Worm (Caenorhabditis elegans) whole organism, L3 larva: ENCODE results near the gene tufm-1.
"Not testable (repeated sequence)": the region's sequence is repeated elsewhere in the genome, so short reads cannot be mapped to it uniquely, and the experiment has no call there.

Experiments
- R02D3.7 ChIP-seq: fragments of 150-350 bp; optimal IDR thresholded peaks from 2 replicates; lab custom pipeline; 2014; ENCODE audit warnings: missing biosample characterization, missing genetic modification characterization
- ZK546.5 ChIP-seq: sonication (generic microtip); optimal IDR thresholded peaks from 2 replicates; lab custom pipeline; 2017; ENCODE audit warnings: missing biosample characterization, missing genetic modification characterization
- aly-2 ChIP-seq: fragments of 150-350 bp; optimal IDR thresholded peaks from 2 replicates; lab custom pipeline; 2014; ENCODE audit warnings: missing biosample characterization, missing genetic modification characterization
- ama-1 ChIP-seq: fragments of 150-350 bp; optimal IDR thresholded peaks from 2 replicates; lab custom pipeline; 2018
- ceh-16 ChIP-seq: sonication (generic microtip); optimal IDR thresholded peaks from 2 replicates; lab custom pipeline; 2017; ENCODE audit warnings: missing biosample characterization, missing genetic modification characterization
- ceh-28 ChIP-seq: fragments of 150-350 bp; optimal IDR thresholded peaks from 2 replicates; lab custom pipeline; 2014; ENCODE audit warnings: missing biosample characterization, missing genetic modification reagents, missing genetic modification characterization
- ceh-82 ChIP-seq: fragments of 150-350 bp; optimal IDR thresholded peaks from 2 replicates; lab custom pipeline; 2014; ENCODE audit warnings: missing biosample characterization, missing genetic modification characterization
- ceh-9 ChIP-seq: sonication (generic microtip); optimal IDR thresholded peaks from 2 replicates; lab custom pipeline; 2018; ENCODE audit warnings: missing biosample characterization, missing genetic modification characterization
- egl-5 ChIP-seq: fragments of 150-350 bp; optimal IDR thresholded peaks from 2 replicates; lab custom pipeline; 2017; ENCODE audit warnings: missing biosample characterization, missing genetic modification reagents, missing genetic modification characterization, inconsistent platforms
- elt-1 ChIP-seq: fragments of 150-350 bp; optimal IDR thresholded peaks from 2 replicates; lab custom pipeline; 2014; ENCODE audit warnings: missing biosample characterization, missing genetic modification characterization
- elt-2 ChIP-seq: sonication (generic microtip); optimal IDR thresholded peaks from 2 replicates; lab custom pipeline; 2016; ENCODE audit warnings: missing genetic modification reagents, mild to moderate bottlenecking, missing genetic modification characterization, missing compliant biosample characterization
- elt-3 ChIP-seq, 3 experiments: fragments of 150-350 bp in 1 of 3; sonication (generic microtip) in 2 of 3; optimal IDR thresholded peaks; 2 replicates in 2 of 3; 4 replicates in 1 of 3; lab custom pipeline; 2014 to 2017; ENCODE audit warnings: missing biosample characterization in 3 of 3, missing genetic modification characterization in 3 of 3
- eor-1 ChIP-seq, 2 experiments: fragments of 150-350 bp; optimal IDR thresholded peaks; 2 replicates each; lab custom pipeline; 2014 to 2018; ENCODE audit warnings: missing biosample characterization in 2 of 2, missing genetic modification characterization in 2 of 2
- fkh-10 ChIP-seq: sonication (generic microtip); optimal IDR thresholded peaks from 2 replicates; lab custom pipeline; 2017; ENCODE audit warnings: missing biosample characterization, missing genetic modification reagents, missing genetic modification characterization
- fkh-2 ChIP-seq: fragments of 150-350 bp; optimal IDR thresholded peaks from 2 replicates; lab custom pipeline; 2014; ENCODE audit warnings: missing biosample characterization, missing genetic modification reagents, missing genetic modification characterization
- fos-1 ChIP-seq: fragments of 150-350 bp; optimal IDR thresholded peaks from 2 replicates; lab custom pipeline; 2014; ENCODE audit warnings: missing biosample characterization, missing genetic modification characterization
- hmg-11 ChIP-seq: sonication (generic microtip); optimal IDR thresholded peaks from 2 replicates; lab custom pipeline; 2016; ENCODE audit warnings: missing genetic modification characterization, missing compliant biosample characterization
- jun-1 ChIP-seq: fragments of 150-350 bp; optimal IDR thresholded peaks from 2 replicates; lab custom pipeline; 2014; ENCODE audit warnings: missing biosample characterization, missing genetic modification reagents, missing genetic modification characterization
- lin-39 ChIP-seq: fragments of 150-350 bp; optimal IDR thresholded peaks from 2 replicates; lab custom pipeline; 2018; ENCODE audit warnings: missing biosample characterization, missing genetic modification reagents, missing genetic modification characterization
- lsy-12 ChIP-seq: sonication (generic microtip); optimal IDR thresholded peaks from 2 replicates; lab custom pipeline; 2016; ENCODE audit warnings: mild to moderate bottlenecking, missing genetic modification characterization, missing compliant biosample characterization
- mml-1 ChIP-seq: fragments of 150-350 bp; sonication (generic microtip); optimal IDR thresholded peaks from 3 replicates; lab custom pipeline; 2014; ENCODE audit warnings: missing biosample characterization, missing genetic modification characterization
- nhr-12 ChIP-seq: fragments of 150-350 bp; optimal IDR thresholded peaks from 2 replicates; lab custom pipeline; 2014; ENCODE audit warnings: missing biosample characterization, missing genetic modification characterization
- nhr-23 ChIP-seq: fragments of 150-350 bp; optimal IDR thresholded peaks from 2 replicates; lab custom pipeline; 2014; ENCODE audit warnings: missing biosample characterization, missing genetic modification reagents, missing genetic modification characterization
- nhr-237 ChIP-seq: fragments of 150-350 bp; optimal IDR thresholded peaks from 2 replicates; lab custom pipeline; 2014; ENCODE audit warnings: missing biosample characterization, missing genetic modification characterization
- nhr-43 ChIP-seq: sonication (generic microtip); optimal IDR thresholded peaks from 2 replicates; lab custom pipeline; 2016; ENCODE audit warnings: mild to moderate bottlenecking, missing genetic modification characterization, missing compliant biosample characterization; ENCODE audit not compliant: poor library complexity, severe bottlenecking
- nhr-67 ChIP-seq: fragments of 150-350 bp; optimal IDR thresholded peaks from 2 replicates; lab custom pipeline; 2014; ENCODE audit warnings: missing biosample characterization, missing genetic modification characterization
- nhr-76 ChIP-seq: fragments of 150-350 bp; sonication (generic microtip); optimal IDR thresholded peaks from 5 replicates; lab custom pipeline; 2014; ENCODE audit warnings: missing biosample characterization, missing genetic modification characterization
- nhr-77 ChIP-seq: fragments of 150-350 bp; optimal IDR thresholded peaks from 2 replicates; lab custom pipeline; 2014; ENCODE audit warnings: missing biosample characterization, missing genetic modification characterization
- pha-4 ChIP-seq: fragments of 150-350 bp; optimal IDR thresholded peaks from 2 replicates; lab custom pipeline; 2014; ENCODE audit warnings: missing biosample characterization, missing genetic modification reagents, missing genetic modification characterization
- sea-2 ChIP-seq: fragments of 150-350 bp; sonication (generic microtip); optimal IDR thresholded peaks from 4 replicates; lab custom pipeline; 2014; ENCODE audit warnings: missing biosample characterization, missing genetic modification reagents, missing genetic modification characterization
- skn-1 ChIP-seq: fragments of 150-350 bp; optimal IDR thresholded peaks from 2 replicates; lab custom pipeline; 2014; ENCODE audit warnings: missing biosample characterization, missing genetic modification characterization
- tbx-2 ChIP-seq: sonication (generic microtip); optimal IDR thresholded peaks from 2 replicates; lab custom pipeline; 2016; ENCODE audit warnings: mild to moderate bottlenecking, missing genetic modification characterization, missing compliant biosample characterization
- unc-39 ChIP-seq: sonication (generic microtip); optimal IDR thresholded peaks from 4 replicates; lab custom pipeline; 2017; ENCODE audit warnings: missing biosample characterization, missing genetic modification characterization
- unc-62 ChIP-seq: fragments of 150-350 bp; sonication (generic microtip); optimal IDR thresholded peaks from 4 replicates; lab custom pipeline; 2014; ENCODE audit warnings: missing biosample characterization, missing genetic modification reagents, missing genetic modification characterization
- ztf-11 ChIP-seq: fragments of 150-350 bp; optimal IDR thresholded peaks from 2 replicates; lab custom pipeline; 2014; ENCODE audit warnings: missing biosample characterization, missing genetic modification characterization
- ztf-4 ChIP-seq: fragments of 150-350 bp; optimal IDR thresholded peaks from 2 replicates; lab custom pipeline; 2014; ENCODE audit warnings: missing biosample characterization, missing genetic modification characterization

The tufm-1 gene

DNA sequence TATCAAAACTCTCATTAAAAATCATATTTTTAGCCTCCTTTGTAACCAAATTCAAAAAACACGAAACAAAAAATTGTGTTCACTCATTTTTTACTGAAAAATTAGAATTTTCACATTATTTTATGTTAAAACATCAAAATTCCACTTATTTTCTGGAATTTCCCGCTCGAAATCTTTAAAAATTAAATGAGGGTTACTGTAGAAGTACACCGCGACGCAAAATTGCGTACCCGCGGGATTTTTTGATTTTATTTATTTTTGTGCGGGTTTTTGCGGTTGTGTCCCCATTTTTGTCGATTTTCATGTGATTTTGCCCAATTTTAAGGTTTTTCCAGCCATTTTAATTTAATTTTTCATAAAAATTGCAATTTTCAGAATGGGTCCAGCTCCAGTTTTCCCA is 43.6 kb upstream of the tufm-1 start:
- no peak for TF ChIP-seq jun-1 (tag; lab: Kevin White, UChicago)
- no peak for TF ChIP-seq ztf-4 (tag; lab: Kevin White, UChicago)
- TF ChIP-seq elt-2 (tag; lab: Kevin White, UChicago) = no peak
- TF ChIP-seq fkh-10 (GFP tag; lab: Kevin White, UChicago) = no peak
- TF ChIP-seq nhr-237 = no peak
- no peak for TF ChIP-seq ceh-28 (tag; lab: Kevin White, UChicago)
- no peak for TF ChIP-seq aly-2
- no peak for TF ChIP-seq ZK546.5 (tag; lab: Kevin White, UChicago)
- no peak for TF ChIP-seq nhr-76
- no peak for TF ChIP-seq eor-1 (tag; optimal IDR thresholded peaks at IDR 0.05; lab: Kevin White, UChicago)
- TF ChIP-seq unc-62 (GFP tag; lab: Kevin White, UChicago) = no peak
- no peak for TF ChIP-seq hmg-11 (tag; lab: Kevin White, UChicago)
- no peak for TF ChIP-seq lsy-12
- TF ChIP-seq unc-39 (tag; lab: Kevin White, UChicago) = no peak
- no peak for TF ChIP-seq lin-39 (tag; lab: Kevin White, UChicago)
- TF ChIP-seq ceh-82 = no peak
- TF ChIP-seq, all 47 proteins: peak for 0

DNA sequence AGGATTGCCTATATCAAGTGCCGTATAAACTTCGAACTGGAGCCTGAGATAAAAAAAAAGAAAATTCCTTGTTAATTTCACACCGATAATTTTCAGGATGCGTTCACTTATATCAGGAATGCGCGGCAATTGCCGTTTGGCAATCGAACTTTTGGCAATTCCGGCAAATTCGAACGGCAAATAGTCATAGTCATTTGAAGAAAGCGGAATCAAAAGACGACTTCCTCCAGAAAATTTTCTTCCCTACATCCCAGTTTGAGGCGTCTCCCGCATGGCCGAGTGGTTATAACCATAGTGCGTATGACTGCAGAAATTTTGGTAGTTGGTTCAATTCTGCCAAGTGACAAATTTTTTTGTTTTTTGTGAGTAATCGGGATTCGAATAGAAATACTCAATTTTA is 41.2 kb upstream of the tufm-1 start, which contains the start of gene F56F11.4:
TSS of gene F56F11.4 (plus strand) at position 301 of the 400 bp plus-strand sequence.
- TF ChIP-seq nhr-77 (tag; lab: Kevin White, UChicago) (no peak), elt-2 (tag; lab: Kevin White, UChicago) (no peak), mml-1 (tag; lab: Kevin White, UChicago) (no peak), hmg-11 (tag; lab: Kevin White, UChicago) (no peak), ceh-9 (tag; lab: Kevin White, UChicago) (no peak), aly-2 (no peak), unc-39 (tag; lab: Kevin White, UChicago) (no peak), ceh-28 (tag; lab: Kevin White, UChicago) (no peak), ZK546.5 (tag; lab: Kevin White, UChicago) (no peak), tbx-2 (tag; lab: Kevin White, UChicago) (no peak), skn-1 (tag; lab: Kevin White, UChicago) (no peak), ztf-11 (no peak), nhr-76 (no peak), ama-1 (lab: Kevin White, UChicago) (no peak), egl-5 (tag; lab: Kevin White, UChicago) (no peak), elt-1 (tag; lab: Kevin White, UChicago) (no peak)

DNA sequence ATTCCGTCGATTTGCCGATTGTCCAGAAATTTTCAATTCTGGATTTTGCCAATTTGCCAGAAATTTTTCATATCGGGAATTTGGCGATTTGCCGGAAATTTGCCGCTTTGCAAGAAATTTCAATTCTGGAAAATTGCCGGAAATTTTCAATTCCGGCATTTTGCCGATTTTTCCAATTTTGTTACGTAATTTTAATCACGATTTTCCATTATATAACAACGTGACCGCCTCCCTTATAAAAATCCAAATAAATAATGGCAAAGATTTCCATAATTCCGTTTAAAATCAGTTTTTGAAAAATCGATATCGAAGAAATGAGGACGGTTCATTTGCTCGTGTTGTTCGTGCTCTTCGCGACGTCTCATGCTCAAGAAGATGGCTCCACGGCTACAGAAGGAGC is 32.0 kb upstream of the tufm-1 start, which contains the start of gene H34I24.1:
TSS of gene H34I24.1 (plus strand) at position 301 of the 400 bp plus-strand sequence.
- TF ChIP-seq fkh-2 (tag; lab: Kevin White, UChicago); nhr-12; ZK546.5 (tag; lab: Kevin White, UChicago): not testable (repeated sequence)

DNA sequence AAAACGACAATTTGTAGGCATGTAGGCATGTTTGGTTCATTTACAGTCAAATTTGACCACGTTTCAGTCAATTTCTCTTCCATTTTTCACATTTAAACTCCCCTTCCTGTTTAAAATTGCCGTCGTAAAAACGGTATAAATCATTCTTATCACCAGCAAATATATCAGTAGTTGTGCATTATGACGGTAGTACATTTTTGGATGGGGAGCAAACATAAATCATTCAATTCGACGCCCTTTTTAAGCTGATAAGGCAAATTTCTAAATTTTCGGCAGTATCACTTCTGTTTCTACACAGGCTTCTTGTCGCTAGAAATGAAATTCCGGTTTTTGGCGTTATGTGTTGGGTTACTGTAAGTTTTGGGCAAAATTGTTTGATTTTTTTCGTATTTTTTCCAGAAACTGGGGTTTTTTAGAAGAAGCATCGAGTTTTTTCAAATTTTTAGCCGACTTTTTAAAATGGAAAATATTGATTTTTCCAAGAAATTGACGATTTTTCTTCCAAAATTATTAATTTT is 27.1 kb upstream of the tufm-1 start, which contains the start of gene H34I24.2:
TSS of gene H34I24.2 (plus strand) at position 189 of the 518 bp plus-strand sequence.
- no peak for TF ChIP-seq ama-1 (lab: Kevin White, UChicago)
- TF ChIP-seq elt-2 (tag; lab: Kevin White, UChicago) = peak; percentile 66
- TF ChIP-seq nhr-77 (tag; lab: Kevin White, UChicago) = no peak
- TF ChIP-seq elt-3 (tag; optimal IDR thresholded peaks at IDR 0.05; lab: Kevin White, UChicago) = no peak
- TF ChIP-seq nhr-67 (tag; lab: Kevin White, UChicago) = no peak
- no peak for TF ChIP-seq unc-39 (tag; lab: Kevin White, UChicago)
- no peak for TF ChIP-seq nhr-237
- TF ChIP-seq lin-39 (tag; lab: Kevin White, UChicago) = no peak

DNA sequence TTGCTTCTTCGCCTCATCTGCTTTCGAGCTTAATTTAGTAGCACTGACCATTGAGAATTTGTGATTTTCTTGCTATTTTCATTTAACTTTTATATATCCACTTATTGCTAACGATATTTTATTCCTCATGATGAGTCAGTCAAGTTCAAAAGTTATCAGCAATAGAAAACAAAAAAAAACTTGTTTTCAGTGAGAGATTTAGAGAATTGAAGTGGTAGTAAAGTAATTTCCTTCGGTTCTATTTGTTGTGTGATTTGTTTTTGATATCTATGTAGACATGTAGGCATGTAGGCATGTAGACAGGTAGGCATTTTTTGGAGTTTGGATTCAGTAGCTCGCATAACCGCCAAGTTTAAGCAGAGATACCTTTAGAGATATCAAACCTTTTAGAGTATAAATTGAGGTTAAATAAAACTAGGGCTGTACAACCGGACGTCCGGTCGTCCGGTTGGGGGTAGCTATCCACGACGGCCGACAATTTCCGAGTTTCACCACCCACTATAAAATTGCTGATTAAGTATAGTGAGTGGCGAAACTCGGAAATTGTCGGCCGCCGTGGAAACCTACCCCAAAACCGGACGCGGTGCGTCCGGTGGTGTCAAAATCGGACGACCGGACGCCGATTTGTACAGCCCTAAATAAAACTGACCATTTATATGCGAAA is 26.2 kb upstream of the tufm-1 start, which contains the start of gene Y71H2AR.2:
TSS of gene Y71H2AR.2 (minus strand) at position 51 of the 664 bp plus-strand sequence.
- TF ChIP-seq R02D3.7 (no peak), fkh-10 (GFP tag; lab: Kevin White, UChicago) (no peak), sea-2 (GFP tag; lab: Kevin White, UChicago) (no peak), nhr-23 (tag; lab: Kevin White, UChicago) (no peak), fos-1 (tag; lab: Kevin White, UChicago) (no peak), eor-1 (tag; optimal IDR thresholded peaks at IDR 0.05; lab: Kevin White, UChicago) (no peak), pha-4 (tag; lab: Kevin White, UChicago) (no peak), nhr-43 (tag; lab: Kevin White, UChicago) (no peak), ceh-16 (tag; lab: Kevin White, UChicago) (no peak), jun-1 (tag; lab: Kevin White, UChicago) (no peak), lsy-12 (no peak), egl-5 (tag; lab: Kevin White, UChicago) (no peak), ztf-11 (no peak), nhr-67 (tag; lab: Kevin White, UChicago) (no peak), ceh-28 (tag; lab: Kevin White, UChicago) (no peak), skn-1 (tag; lab: Kevin White, UChicago) (no peak), nhr-76 (no peak)
